Fruit fly (Drosophila melanogaster) whole organism, embryonic: ENCODE measurements around the gene CG34462.

Experiments
- BtbVII ChIP-seq: fragments of 200-800 bp; sonication (Bioruptor generic); optimal IDR thresholded peaks from 3 replicates; lab custom pipeline; 2017; ENCODE audit warnings: missing biosample characterization, mild to moderate bottlenecking, missing genetic modification characterization
- CG11456 ChIP-seq: fragments of 200-800 bp; sonication (Bioruptor generic); IDR thresholded peaks from 3 replicates; pipeline ENCODE4 v1.3.6; 2022; ENCODE audit warnings: missing biosample characterization, missing genetic modification characterization
- CG13287 ChIP-seq: fragments of 200-800 bp; sonication (Bioruptor generic); IDR thresholded peaks from 2 replicates; pipeline ENCODE4 v1.3.6; 2022; ENCODE audit warnings: missing biosample characterization, missing genetic modification characterization; ENCODE audit not compliant: partially characterized antibody
- CG14014 ChIP-seq: fragments of 200-800 bp; sonication (Bioruptor generic); IDR thresholded peaks from 2 replicates; pipeline ENCODE4 v1.3.6; 2022; ENCODE audit warnings: missing biosample characterization, missing genetic modification characterization
- CG14710 ChIP-seq: fragments of 200-800 bp; sonication (Bioruptor generic); optimal IDR thresholded peaks from 3 replicates; lab custom pipeline; 2019; ENCODE audit warnings: missing biosample characterization, mild to moderate bottlenecking, missing genetic modification characterization, moderate library complexity
- CG14965 ChIP-seq: fragments of 200-800 bp; sonication (Bioruptor generic); optimal IDR thresholded peaks from 2 replicates; lab custom pipeline; 2016; ENCODE audit warnings: missing biosample characterization, missing genetic modification characterization, borderline replicate concordance
- CG15514 ChIP-seq: fragments of 200-800 bp; sonication (Bioruptor generic); optimal IDR thresholded peaks from 3 replicates; lab custom pipeline; 2017; ENCODE audit warnings: missing biosample characterization, missing genetic modification characterization, mild to moderate bottlenecking, moderate library complexity, missing genetic modification reagents
- CG15696 ChIP-seq: fragments of 200-800 bp; sonication (Bioruptor generic); optimal IDR thresholded peaks from 2 replicates; lab custom pipeline; 2019; ENCODE audit warnings: missing biosample characterization, mild to moderate bottlenecking, missing genetic modification characterization, moderate library complexity
- CG2116 ChIP-seq: fragments of 200-800 bp; sonication (Bioruptor generic); optimal IDR thresholded peaks from 3 replicates; lab custom pipeline; 2018; ENCODE audit warnings: missing biosample characterization, mild to moderate bottlenecking, missing genetic modification characterization
- CG31441 ChIP-seq: fragments of 200-800 bp; sonication (Bioruptor generic); IDR thresholded peaks from 2 replicates; pipeline ENCODE4 v1.3.6; 2022; ENCODE audit warnings: missing biosample characterization, missing genetic modification characterization
- CG5245 ChIP-seq: fragments of 200-800 bp; sonication (Bioruptor generic); optimal IDR thresholded peaks from 3 replicates; lab custom pipeline; 2016; ENCODE audit warnings: missing biosample characterization, missing genetic modification characterization
- CG6175 ChIP-seq: fragments of 200-800 bp; sonication (Bioruptor generic); IDR thresholded peaks from 3 replicates; pipeline ENCODE4 v1.3.6; 2022; ENCODE audit warnings: missing biosample characterization, missing genetic modification characterization
- CG8944 ChIP-seq: fragments of 200-800 bp; sonication (Bioruptor generic); optimal IDR thresholded peaks from 3 replicates; lab custom pipeline; 2016; ENCODE audit warnings: missing biosample characterization, missing genetic modification characterization
- CHES-1-like ChIP-seq: fragments of 200-800 bp; sonication (Bioruptor generic); optimal IDR thresholded peaks from 2 replicates; lab custom pipeline; 2016; ENCODE audit warnings: missing biosample characterization, missing genetic modification characterization
- Chrac-16 ChIP-seq: fragments of 200-800 bp; sonication (Bioruptor generic); optimal IDR thresholded peaks from 3 replicates; lab custom pipeline; 2016; ENCODE audit warnings: missing biosample characterization, missing genetic modification characterization
- Dip2 ChIP-seq: fragments of 200-800 bp; sonication (Bioruptor generic); IDR thresholded peaks from 2 replicates; pipeline ENCODE4 v1.3.6; 2022; ENCODE audit warnings: missing biosample characterization, missing genetic modification characterization
- E2f2 ChIP-seq: fragments of 200-800 bp; sonication (Bioruptor generic); IDR thresholded peaks from 2 replicates; pipeline ENCODE4 v1.3.6; 2022; ENCODE audit warnings: missing biosample characterization, missing genetic modification characterization
- Gsc ChIP-seq: fragments of 200-800 bp; sonication (Bioruptor generic); IDR thresholded peaks from 2 replicates; pipeline ENCODE4 v1.3.6; 2022; ENCODE audit warnings: missing biosample characterization, missing genetic modification characterization
- Hey ChIP-seq: fragments of 200-800 bp; sonication (Bioruptor generic); optimal IDR thresholded peaks from 3 replicates; lab custom pipeline; 2018; ENCODE audit warnings: missing biosample characterization, mild to moderate bottlenecking, missing genetic modification characterization
- Hr78 ChIP-seq, 2 experiments: fragments of 200-800 bp in 1 of 2; fragments of >200 bp in 1 of 2; sonication (Bioruptor generic) in 1 of 2; optimal IDR thresholded peaks; 2 replicates each; lab custom pipeline; 2017 to 2019; ENCODE audit warnings: missing biosample characterization in 2 of 2, missing genetic modification characterization in 2 of 2, mild to moderate bottlenecking in 1 of 2, moderate library complexity in 1 of 2
- Lhr ChIP-seq: fragments of 200-800 bp; sonication (Bioruptor generic); optimal IDR thresholded peaks from 3 replicates; lab custom pipeline; 2017; ENCODE audit warnings: mild to moderate bottlenecking, missing biosample characterization, missing genetic modification reagents, missing genetic modification characterization
- Med ChIP-seq: fragments of 200-800 bp; sonication (Bioruptor generic); peaks from one replicate; lab custom pipeline; 2016; ENCODE audit warnings: missing biosample characterization, missing genetic modification characterization, mild to moderate bottlenecking, inconsistent platforms, moderate library complexity
- NC2α ChIP-seq: fragments of 200-800 bp; sonication (Bioruptor generic); optimal IDR thresholded peaks from 2 replicates; lab custom pipeline; 2016; ENCODE audit warnings: missing biosample characterization, missing genetic modification characterization
- NFAT ChIP-seq: fragments of 200-800 bp; sonication (Bioruptor generic); IDR thresholded peaks from 2 replicates; pipeline ENCODE4 v1.3.6; 2022; ENCODE audit warnings: missing biosample characterization, missing genetic modification characterization
- Oaz ChIP-seq: fragments of 200-800 bp; sonication (Bioruptor generic); IDR thresholded peaks from 2 replicates; pipeline ENCODE4 v1.3.6; 2022; ENCODE audit warnings: missing biosample characterization, missing genetic modification characterization
- Rx ChIP-seq: fragments of 200-800 bp; sonication (Bioruptor generic); IDR thresholded peaks from 2 replicates; pipeline ENCODE4 v1.3.6; 2022; ENCODE audit warnings: missing biosample characterization, missing genetic modification characterization
- Side ChIP-seq: fragments of 200-800 bp; sonication (Bioruptor generic); optimal IDR thresholded peaks from 2 replicates; lab custom pipeline; 2016; ENCODE audit warnings: missing biosample characterization, missing genetic modification characterization
- az2 ChIP-seq: fragments of 200-800 bp; sonication (Bioruptor generic); optimal IDR thresholded peaks from 3 replicates; lab custom pipeline; 2016; ENCODE audit warnings: missing biosample characterization, missing genetic modification characterization
- cad ChIP-seq: fragments of >200 bp; optimal IDR thresholded peaks from 2 replicates; lab custom pipeline; 2017; ENCODE audit warnings: missing biosample characterization, missing genetic modification characterization
- cas ChIP-seq: fragments of 200-800 bp; sonication (Bioruptor generic); IDR thresholded peaks from 2 replicates; pipeline ENCODE4 v1.3.6; 2022; ENCODE audit warnings: missing biosample characterization, missing genetic modification characterization
- dan ChIP-seq: fragments of 200-800 bp; sonication (Bioruptor generic); IDR thresholded peaks from 2 replicates; pipeline ENCODE4 v1.3.6; 2022; ENCODE audit warnings: missing biosample characterization, missing genetic modification characterization
- dmrt11E ChIP-seq: fragments of 200-800 bp; sonication (Bioruptor generic); optimal IDR thresholded peaks from 3 replicates; lab custom pipeline; 2018; ENCODE audit warnings: missing biosample characterization, mild to moderate bottlenecking, missing genetic modification characterization, moderate library complexity
- eve ChIP-seq, 2 experiments: fragments of >200 bp; optimal IDR thresholded peaks; 2 replicates each; lab custom pipeline; 2017; ENCODE audit warnings: missing biosample characterization in 2 of 2, missing genetic modification characterization in 2 of 2
- gem ChIP-seq: fragments of 200-800 bp; sonication (Bioruptor generic); optimal IDR thresholded peaks from 2 replicates; lab custom pipeline; 2019; ENCODE audit warnings: missing biosample characterization, mild to moderate bottlenecking, missing genetic modification characterization, moderate library complexity
- gsb-n ChIP-seq: fragments of 200-800 bp; sonication (Bioruptor generic); optimal IDR thresholded peaks from 3 replicates; lab custom pipeline; 2018; ENCODE audit warnings: missing biosample characterization, mild to moderate bottlenecking, missing genetic modification characterization
- hb ChIP-seq: fragments of 200-800 bp; sonication (Bioruptor generic); IDR thresholded peaks from 3 replicates; pipeline ENCODE4 v1.3.6; 2022; ENCODE audit warnings: missing biosample characterization, missing genetic modification characterization; ENCODE audit not compliant: partially characterized antibody
- her ChIP-seq: fragments of 200-800 bp; sonication (Bioruptor generic); optimal IDR thresholded peaks from 2 replicates; lab custom pipeline; 2016; ENCODE audit warnings: missing biosample characterization, missing genetic modification characterization
- lbe ChIP-seq: fragments of 200-800 bp; sonication (Bioruptor generic); optimal IDR thresholded peaks from 2 replicates; lab custom pipeline; 2016; ENCODE audit warnings: missing biosample characterization, mild to moderate bottlenecking, missing genetic modification characterization
- luna ChIP-seq: fragments of 200-800 bp; sonication (Bioruptor generic); optimal IDR thresholded peaks from 2 replicates; lab custom pipeline; 2016; ENCODE audit warnings: missing biosample characterization, missing genetic modification characterization
- maf-S ChIP-seq: fragments of 200-800 bp; sonication (Bioruptor generic); optimal IDR thresholded peaks from 2 replicates; lab custom pipeline; 2016; ENCODE audit warnings: missing biosample characterization, missing genetic modification characterization
- onecut ChIP-seq: fragments of 200-800 bp; sonication (Bioruptor generic); IDR thresholded peaks from 2 replicates; pipeline ENCODE4 v1.3.6; 2022; ENCODE audit warnings: missing biosample characterization, missing genetic modification characterization
- otp ChIP-seq: fragments of 200-800 bp; sonication (Bioruptor generic); IDR thresholded peaks from 3 replicates; pipeline ENCODE4, ENCODE4 v1.3.6; 2022; ENCODE audit warnings: missing biosample characterization, missing genetic modification characterization
- ranshi ChIP-seq: fragments of 200-800 bp; sonication (Bioruptor generic); IDR thresholded peaks from 2 replicates; pipeline ENCODE4 v1.3.6; 2022; ENCODE audit warnings: missing biosample characterization, missing genetic modification characterization
- shn ChIP-seq: fragments of 200-800 bp; sonication (Bioruptor generic); optimal IDR thresholded peaks from 3 replicates; lab custom pipeline; 2016; ENCODE audit warnings: missing biosample characterization, missing genetic modification characterization
- slbo ChIP-seq: fragments of 200-800 bp; sonication (Bioruptor generic); IDR thresholded peaks from 2 replicates; pipeline ENCODE4 v1.3.6; 2022; ENCODE audit warnings: missing biosample characterization, missing genetic modification characterization
- slou ChIP-seq: fragments of 200-800 bp; sonication (Bioruptor generic); optimal IDR thresholded peaks from 3 replicates; lab custom pipeline; 2016; ENCODE audit warnings: missing biosample characterization, missing genetic modification characterization
- tap ChIP-seq: fragments of 200-800 bp; optimal IDR thresholded peaks from 3 replicates; lab custom pipeline; 2019; ENCODE audit warnings: missing biosample characterization, mild to moderate bottlenecking, missing genetic modification characterization, moderate library complexity
- tll ChIP-seq, 2 experiments: fragments of 200-800 bp in 1 of 2; fragments of >200 bp in 1 of 2; sonication (Bioruptor generic) in 1 of 2; optimal IDR thresholded peaks; 2 replicates each; lab custom pipeline; 2017 to 2019; ENCODE audit warnings: missing biosample characterization in 2 of 2, missing genetic modification characterization in 2 of 2, mild to moderate bottlenecking in 1 of 2, moderate library complexity in 1 of 2
- trh ChIP-seq: fragments of 200-800 bp; sonication (Bioruptor generic); optimal IDR thresholded peaks from 2 replicates; lab custom pipeline; 2016; ENCODE audit warnings: missing biosample characterization, missing genetic modification characterization
- unc-4 ChIP-seq: fragments of 200-800 bp; sonication (Bioruptor generic); IDR thresholded peaks from 2 replicates; pipeline ENCODE4 v1.3.6; 2022; ENCODE audit warnings: missing biosample characterization, missing genetic modification characterization; ENCODE audit not compliant: partially characterized antibody
- vnd ChIP-seq: fragments of 200-800 bp; sonication (Bioruptor generic); IDR thresholded peaks from 3 replicates; pipeline ENCODE4 v1.3.6; 2022; ENCODE audit warnings: missing biosample characterization, missing genetic modification characterization; ENCODE audit not compliant: partially characterized antibody

The CG34462 gene

dm6 chr3L:8308891-8309352 is 19.5 kb upstream of the CG34462 start, which contains the start of gene BI-1 (continued):
- TF ChIP-seq CG31441 (GFP tag; lab: Robert Waterston, UW) (no peak), CG2116 (GFP tag; lab: Kevin White, UChicago) (peak; percentile 22), Gsc (GFP tag; lab: Robert Waterston, UW) (no peak), dan (GFP tag; lab: Robert Waterston, UW) (no peak), CHES-1-like (GFP tag; lab: Kevin White, UChicago) (no peak), az2 (GFP tag; lab: Kevin White, UChicago) (peak; percentile 57), Hey (tag; lab: Kevin White, UChicago) (no peak), Chrac-16 (GFP tag; lab: Kevin White, UChicago) (peak; percentile 35), Rx (0 out of 2 replicates have a peak, but pooled peaks have one; percentile 3), Lhr (GFP tag; lab: Kevin White, UChicago) (peak; percentile 26), slbo (GFP tag; lab: Robert Waterston, UW) (peak; percentile 54), her (GFP tag; lab: Kevin White, UChicago) (peak; percentile 14), cad (GFP tag; lab: Kevin White, UChicago) (no peak), lbe (GFP tag; lab: Kevin White, UChicago) (peak; percentile 48), cas (no peak), dmrt11E (tag; lab: Kevin White, UChicago) (peak; percentile 60), CG5245 (peak; percentile 35), Med (GFP tag; lab: Kevin White, UChicago) (peak; percentile 66), CG14014 (GFP tag; lab: Robert Waterston, UW) (no peak), ranshi (GFP tag; lab: Robert Waterston, UW) (no peak), gem (tag; lab: Kevin White, UChicago) (peak; percentile 75), Dip2 (GFP tag; lab: Robert Waterston, UW) (no peak), tll (GFP tag; optimal IDR thresholded peaks at IDR 0.05; lab: Kevin White, UChicago) (no peak), CG6175 (GFP tag; lab: Robert Waterston, UW) (0 out of 3 replicates have a peak, but pooled peaks have one; percentile 7), eve (GFP tag; optimal IDR thresholded peaks at IDR 0.05; lab: Kevin White, UChicago) (no peak), onecut (GFP tag; lab: Robert Waterston, UW) (no peak; the same call in 1 of the 2 replicates), CG14710 (tag; lab: Kevin White, UChicago) (peak; percentile 82), gsb-n (tag; lab: Kevin White, UChicago) (no peak), otp (GFP tag; lab: Robert Waterston, UW) (no peak), hb (no peak), tap (tag; lab: Kevin White, UChicago) (no peak), NC2α (GFP tag; lab: Kevin White, UChicago) (no peak), Side (GFP tag; lab: Kevin White, UChicago) (no peak), trh (GFP tag; lab: Kevin White, UChicago) (peak; percentile 39), NFAT (no peak), CG8944 (GFP tag; lab: Kevin White, UChicago) (no peak), maf-S (GFP tag; lab: Kevin White, UChicago) (peak; percentile 29), E2f2 (GFP tag; lab: Robert Waterston, UW) (peak; percentile 83), CG15514 (peak; percentile 73), CG14965 (GFP tag; lab: Kevin White, UChicago) (no peak), CG11456 (GFP tag; lab: Robert Waterston, UW) (no peak), slou (GFP tag; lab: Kevin White, UChicago) (peak; percentile 51), Oaz (no peak), vnd (GFP tag; lab: Robert Waterston, UW) (no peak), luna (GFP tag; lab: Kevin White, UChicago) (no peak), CG13287 (GFP tag; lab: Robert Waterston, UW) (no peak), shn (no peak), unc-4 (GFP tag; lab: Robert Waterston, UW) (no peak), Hr78 (GFP tag; optimal IDR thresholded peaks at IDR 0.05; lab: Kevin White, UChicago) (no peak), CG15696 (tag; lab: Kevin White, UChicago) (peak; percentile 61), BtbVII (GFP tag; lab: Kevin White, UChicago) (peak; percentile 73)
